Fruit fly (Drosophila melanogaster) whole organism, wandering third instar larva: ENCODE measurements around the gene RpS15Aa.
A peak's percentile ranks its signal among the peaks of the same experiment; 100 is the strongest.

Source experiments
- CG32264 ChIP-seq: fragments of 200-800 bp; sonication (Bioruptor generic); optimal IDR thresholded peaks from 2 replicates; lab custom pipeline; 2016; ENCODE audit warnings: missing biosample characterization, missing genetic modification characterization
- CG9705 ChIP-seq: fragments of 200-800 bp; sonication (Bioruptor generic); optimal IDR thresholded peaks from 2 replicates; lab custom pipeline; 2018; ENCODE audit warnings: missing biosample characterization, mild to moderate bottlenecking, missing genetic modification characterization
- Hnf4 ChIP-seq: fragments of 200-800 bp; sonication (Bioruptor generic); optimal IDR thresholded peaks from 2 replicates; lab custom pipeline; 2016; ENCODE audit warnings: missing biosample characterization, mild to moderate bottlenecking, missing genetic modification characterization
- Hr78 ChIP-seq: fragments of >200 bp; optimal IDR thresholded peaks from 2 replicates; lab custom pipeline; 2017; ENCODE audit warnings: missing biosample characterization, missing genetic modification characterization
- Hr83 ChIP-seq: fragments of 200-300 bp; sonication (Bioruptor generic); optimal IDR thresholded peaks from 2 replicates; lab custom pipeline; 2016; ENCODE audit warnings: missing biosample characterization, mild to moderate bottlenecking, missing genetic modification characterization, moderate library complexity; ENCODE audit not compliant: poor library complexity, severe bottlenecking
- N ChIP-seq: fragments of >200 bp; optimal IDR thresholded peaks from 2 replicates; lab custom pipeline; 2018; ENCODE audit warnings: missing biosample characterization, missing external identifiers, missing genetic modification characterization
- brk ChIP-seq: fragments of 200-800 bp; sonication (Bioruptor generic); optimal IDR thresholded peaks from 2 replicates; lab custom pipeline; 2016; ENCODE audit warnings: missing biosample characterization, mild to moderate bottlenecking, missing genetic modification characterization
- fru ChIP-seq: fragments of 200-800 bp; sonication (Bioruptor generic); optimal IDR thresholded peaks from 3 replicates; lab custom pipeline; 2016; ENCODE audit warnings: missing biosample characterization, mild to moderate bottlenecking, missing genetic modification characterization
- h ChIP-seq: fragments of 200-800 bp; sonication (Bioruptor generic); optimal IDR thresholded peaks from 3 replicates; lab custom pipeline; 2016; ENCODE audit warnings: missing biosample characterization, mild to moderate bottlenecking, missing genetic modification characterization
- jim ChIP-seq: fragments of 175-275, 200-325 bp; sonication (Bioruptor generic); optimal IDR thresholded peaks from 2 replicates; lab custom pipeline; 2016; ENCODE audit warnings: missing biosample characterization, mild to moderate bottlenecking, missing genetic modification characterization
- pan ChIP-seq: fragments of >200 bp; optimal IDR thresholded peaks from 2 replicates; lab custom pipeline; 2017
- psq ChIP-seq: fragments of 200-800 bp; sonication (Bioruptor generic); optimal IDR thresholded peaks from 3 replicates; lab custom pipeline; 2017; ENCODE audit warnings: missing biosample characterization, mild to moderate bottlenecking, missing genetic modification characterization, moderate library complexity
- rgr ChIP-seq: fragments of 200-800 bp; sonication (Bioruptor generic); optimal IDR thresholded peaks from 3 replicates; lab custom pipeline; 2016; ENCODE audit warnings: missing biosample characterization, mild to moderate bottlenecking, missing genetic modification characterization

dm6 chrX:13384583-13385342 is 47.3 kb upstream of the RpS15Aa start, which contains the start of the genes Rbp1-like and Tim9a:
- TF ChIP-seq Hr83 (GFP tag; lab: Kevin White, UChicago) (peak; percentile 45), CG9705 (GFP tag; lab: Kevin White, UChicago) (peak; percentile 55), h (GFP tag; lab: Kevin White, UChicago) (peak; percentile 63), pan (lab: Kevin White, UChicago) (no peak), Hnf4 (GFP tag; lab: Kevin White, UChicago) (peak; percentile 68), N (GFP tag; lab: Kevin White, UChicago) (no peak), jim (GFP tag; lab: Kevin White, UChicago) (no peak), fru (GFP tag; lab: Kevin White, UChicago) (peak; percentile 38), Hr78 (GFP tag; lab: Kevin White, UChicago) (no peak), brk (peak; percentile 60), psq (peak; percentile 45), rgr (peak; percentile 62), CG32264 (GFP tag; lab: Kevin White, UChicago) (no peak)
